Fruit fly (Drosophila melanogaster): ENCODE measurements around the gene Or71a.

Or71a gene

dm6 chr3L:15094589-15095288 is 16.5 kb upstream of the Or71a start, which contains the start of the genes sstn, Plp and GlyRS (continued):
- TF ChIP-seq Scr (GFP tag; IDR thresholded peaks at IDR 0.05; ENCODE audit: partially characterized antibody) (peak; percentile 45), Lhr (GFP tag; optimal IDR thresholded peaks at IDR 0.05) (peak; percentile 1), Hr51 (GFP tag; optimal IDR thresholded peaks at IDR 0.05) (peak in 1 of 2 experiments; percentile 30), pzg (GFP tag; optimal IDR thresholded peaks at IDR 0.05) (peak; percentile 51), sna (GFP tag; IDR thresholded peaks at IDR 0.05; ENCODE audit: partially characterized antibody) (peak; percentile 39), CG13287 (GFP tag; IDR thresholded peaks at IDR 0.05; ENCODE audit: partially characterized antibody) (peak; percentile 50), CG14050 (GFP tag; IDR thresholded peaks at IDR 0.05) (no peak), CG13123 (GFP tag; optimal IDR thresholded peaks at IDR 0.05) (peak; percentile 22), Hr39 (optimal IDR thresholded peaks at IDR 0.05) (no peak), Chrac-16 (GFP tag; optimal IDR thresholded peaks at IDR 0.05) (peak; percentile 38), pb (GFP tag; optimal IDR thresholded peaks at IDR 0.05) (no peak), sc (optimal IDR thresholded peaks at IDR 0.05) (no peak), sc (GFP tag; optimal IDR thresholded peaks at IDR 0.05) (peak; percentile 26), Adf1 (GFP tag; IDR thresholded peaks at IDR 0.05) (peak; percentile 13; the same call in 1 of the 2 replicates), sens (GFP tag) (peak; percentile 60), Hsf (GFP tag; optimal IDR thresholded peaks at IDR 0.05) (peak; percentile 5), crol (GFP tag; IDR thresholded peaks at IDR 0.05) (peak; percentile 28; the same call in 1 of the 2 replicates), Tbp (GFP tag; optimal IDR thresholded peaks at IDR 0.05) (no peak), jigr1 (GFP tag; IDR thresholded peaks at IDR 0.05) (no peak), CG3281 (GFP tag; optimal IDR thresholded peaks at IDR 0.05) (peak; percentile 39), CG4404 (GFP tag; IDR thresholded peaks at IDR 0.05) (no peak), CG10209 (GFP tag; optimal IDR thresholded peaks at IDR 0.05) (peak; percentile 29), zen (tag; optimal IDR thresholded peaks at IDR 0.05) (peak; percentile 5), CG13296 (GFP tag; optimal IDR thresholded peaks at IDR 0.05) (peak; percentile 49), pnt (GFP tag; optimal IDR thresholded peaks at IDR 0.05) (no peak), Drgx (GFP tag; IDR thresholded peaks at IDR 0.05) (no peak), CG17328 (GFP tag; IDR thresholded peaks at IDR 0.05) (no peak), Lpt (GFP tag; optimal IDR thresholded peaks at IDR 0.05) (no peak), sqz (GFP tag; optimal IDR thresholded peaks at IDR 0.05) (peak; percentile 13), CG11504 (tag; optimal IDR thresholded peaks at IDR 0.05) (peak; percentile 75), gem (tag; optimal IDR thresholded peaks at IDR 0.05) (peak; percentile 59), HHEX (GFP tag; optimal IDR thresholded peaks at IDR 0.05) (no peak), CG4424 (GFP tag; optimal IDR thresholded peaks at IDR 0.05) (peak; percentile 34), Pdp1 (GFP tag; optimal IDR thresholded peaks at IDR 0.05) (peak in 1 of 2 experiments; percentile 39), CG9817 (tag; optimal IDR thresholded peaks at IDR 0.05) (peak; percentile 42), dpn (GFP tag; optimal IDR thresholded peaks at IDR 0.05) (peak in 1 of 2 experiments; percentile 39), Gsc (GFP tag; IDR thresholded peaks at IDR 0.05) (no peak), CG1233 (GFP tag; optimal IDR thresholded peaks at IDR 0.05) (no peak), bcd (GFP tag; optimal IDR thresholded peaks at IDR 0.05) (peak; percentile 52), ind (GFP tag; optimal IDR thresholded peaks at IDR 0.05) (peak; percentile 48), D (optimal IDR thresholded peaks at IDR 0.05) (no peak), D (GFP tag; optimal IDR thresholded peaks at IDR 0.05) (peak; percentile 27), Abd-B (GFP tag; optimal IDR thresholded peaks at IDR 0.05) (no peak), Rfx (GFP tag; IDR thresholded peaks at IDR 0.05) (0 out of 2 replicates have a peak, but pooled peaks have one; percentile 24), CG3407 (GFP tag; optimal IDR thresholded peaks at IDR 0.05) (peak; percentile 28), hbn (GFP tag; IDR thresholded peaks at IDR 0.05; ENCODE audit: partially characterized antibody) (peak; percentile 43; the same call in 1 of the 2 replicates), CG17359 (tag; optimal IDR thresholded peaks at IDR 0.05) (no peak), CG16863 (GFP tag; optimal IDR thresholded peaks at IDR 0.05) (no peak), Atf-2 (GFP tag; optimal IDR thresholded peaks at IDR 0.05) (no peak), CG7556 (GFP tag; optimal IDR thresholded peaks at IDR 0.05) (peak; percentile 51)
